Worm (Caenorhabditis elegans): Measurements from ENCODE around the gene der-2.

der-2 gene

DNA sequence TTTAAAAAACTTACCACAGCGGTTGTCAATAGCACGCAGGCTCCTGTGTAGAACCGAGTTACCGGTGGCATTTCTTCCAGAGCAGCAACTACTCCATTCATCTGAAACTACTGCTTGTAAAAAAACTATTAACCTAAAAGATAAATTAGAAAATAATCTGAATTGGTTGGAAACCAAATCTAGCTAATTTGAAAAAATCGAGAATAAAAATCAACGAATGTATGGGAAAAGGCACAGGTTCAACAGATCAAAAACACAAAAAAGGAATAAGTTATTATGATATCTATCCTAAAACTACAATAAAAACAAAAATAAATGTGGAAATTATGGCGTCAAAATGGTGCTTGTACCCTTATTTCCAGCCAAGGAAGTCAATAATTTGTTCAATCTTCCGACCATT, at the start of gene der-2:
TSS of gene der-2 (minus strand) at position 101 of the 400 bp plus-strand sequence.
- TF ChIP-seq daf-12 (tag; optimal IDR thresholded peaks at IDR 0.05) (no peak), lin-15B (tag; optimal IDR thresholded peaks at IDR 0.05) (no peak), ceh-28 (tag; optimal IDR thresholded peaks at IDR 0.05) (no peak), ztf-11 (tag; optimal IDR thresholded peaks at IDR 0.05) (no peak), snpc-4 (tag; optimal IDR thresholded peaks at IDR 0.05) (no peak), egl-27 (tag; optimal IDR thresholded peaks at IDR 0.05) (no peak), sea-2 (GFP tag; optimal IDR thresholded peaks at IDR 0.05) (no peak)

DNA sequence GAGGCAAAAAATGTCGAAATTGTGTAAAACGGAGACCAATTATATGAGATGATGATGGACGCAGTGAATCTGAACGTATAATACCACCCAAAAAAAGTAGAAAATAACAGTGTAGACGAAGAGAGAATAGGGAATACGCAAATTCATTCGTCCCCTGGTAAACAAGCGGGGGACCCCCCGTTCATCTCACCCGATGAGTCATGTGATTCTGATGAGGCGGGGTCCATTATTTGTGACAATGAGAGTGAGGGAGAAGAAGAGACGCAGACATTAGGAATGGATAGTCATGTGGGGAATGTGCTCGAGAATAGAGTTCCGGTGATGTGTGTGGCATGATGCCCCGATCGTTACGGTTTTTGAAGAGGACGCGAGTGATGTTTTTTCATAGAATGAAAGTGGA, 49.2 kb upstream of the der-2 start:
- peak; percentile 22 for TF ChIP-seq ama-1 (optimal IDR thresholded peaks at IDR 0.05)
- TF ChIP-seq skn-1 (tag; optimal IDR thresholded peaks at IDR 0.05), result no peak
- no peak for TF ChIP-seq nhr-28 (tag; optimal IDR thresholded peaks at IDR 0.05)
- no peak for TF ChIP-seq ZK546.5 (tag; optimal IDR thresholded peaks at IDR 0.05)
- no peak for TF ChIP-seq fos-1 (tag; optimal IDR thresholded peaks at IDR 0.05)
- no peak for TF ChIP-seq nhr-77 (tag; optimal IDR thresholded peaks at IDR 0.05)
- no peak for TF ChIP-seq R02D3.7 (tag; optimal IDR thresholded peaks at IDR 0.05)
- peak; percentile 31 for TF ChIP-seq lin-39 (tag; optimal IDR thresholded peaks at IDR 0.05)
- TF ChIP-seq ceh-82 (tag; optimal IDR thresholded peaks at IDR 0.05), result no peak
- TF ChIP-seq nhr-67 (tag; optimal IDR thresholded peaks at IDR 0.05), result no peak
- no peak for TF ChIP-seq snpc-4 (tag; optimal IDR thresholded peaks at IDR 0.05)
- no peak for TF ChIP-seq ztf-4 (tag; optimal IDR thresholded peaks at IDR 0.05)
- no peak for TF ChIP-seq elt-3 (tag; optimal IDR thresholded peaks at IDR 0.05)
- peak; percentile 14 for TF ChIP-seq elt-2 (tag; optimal IDR thresholded peaks at IDR 0.05)
- peak; percentile 47 for TF ChIP-seq nfya-1 (tag; optimal IDR thresholded peaks at IDR 0.05; ENCODE audit: insufficient read depth)
- TF ChIP-seq aly-2 (tag; optimal IDR thresholded peaks at IDR 0.05), result no peak
- peak; percentile 38 for TF ChIP-seq nhr-23 (tag; optimal IDR thresholded peaks at IDR 0.05)
- TF ChIP-seq fkh-10 (GFP tag; optimal IDR thresholded peaks at IDR 0.05), result no peak
- TF ChIP-seq egl-5 (tag; optimal IDR thresholded peaks at IDR 0.05), result peak; percentile 92
- peak; percentile 20 for TF ChIP-seq lsy-12 (tag; optimal IDR thresholded peaks at IDR 0.05)
- no peak for TF ChIP-seq unc-62 (GFP tag; optimal IDR thresholded peaks at IDR 0.05)
- TF ChIP-seq nhr-237 (tag; optimal IDR thresholded peaks at IDR 0.05), result no peak
- TF ChIP-seq mml-1 (tag; optimal IDR thresholded peaks at IDR 0.05), result no peak
- no peak for TF ChIP-seq nhr-76 (tag; optimal IDR thresholded peaks at IDR 0.05)
- TF ChIP-seq nhr-11 (tag; optimal IDR thresholded peaks at IDR 0.05), result no peak
- no peak for TF ChIP-seq sea-2 (GFP tag; optimal IDR thresholded peaks at IDR 0.05)
- no peak for TF ChIP-seq fkh-2 (tag; optimal IDR thresholded peaks at IDR 0.05)
- TF ChIP-seq eor-1 (tag; optimal IDR thresholded peaks at IDR 0.05), result no peak
- peak; percentile 84 for TF ChIP-seq pha-4 (tag; optimal IDR thresholded peaks at IDR 0.05)
- TF ChIP-seq ztf-11 (tag; optimal IDR thresholded peaks at IDR 0.05), result no peak
- no peak for TF ChIP-seq tbx-2 (tag; optimal IDR thresholded peaks at IDR 0.05)
- no peak for TF ChIP-seq nhr-12 (tag; optimal IDR thresholded peaks at IDR 0.05)
- TF ChIP-seq elt-1 (tag; optimal IDR thresholded peaks at IDR 0.05), result no peak
- peak; percentile 22 for TF ChIP-seq nhr-43 (tag; optimal IDR thresholded peaks at IDR 0.05; ENCODE audit: poor library complexity, severe bottlenecking)
- peak; percentile 4 for TF ChIP-seq nhr-25 (tag; optimal IDR thresholded peaks at IDR 0.05)
- TF ChIP-seq ceh-28 (tag; optimal IDR thresholded peaks at IDR 0.05), result no peak
- no peak for TF ChIP-seq daf-12 (tag; optimal IDR thresholded peaks at IDR 0.05)
- no peak for TF ChIP-seq hmg-11 (tag; optimal IDR thresholded peaks at IDR 0.05)
- TF ChIP-seq zag-1 (tag; optimal IDR thresholded peaks at IDR 0.05), result no peak
- TF ChIP-seq unc-39 (tag; optimal IDR thresholded peaks at IDR 0.05), result no peak
- TF ChIP-seq ceh-9 (tag; optimal IDR thresholded peaks at IDR 0.05), result no peak
- TF ChIP-seq jun-1 (tag; optimal IDR thresholded peaks at IDR 0.05), result peak; percentile 71
- TF ChIP-seq pqm-1 (tag; optimal IDR thresholded peaks at IDR 0.05), result peak; percentile 1
- no peak for TF ChIP-seq lin-15B (tag; optimal IDR thresholded peaks at IDR 0.05)
- no peak for TF ChIP-seq ceh-16 (tag; optimal IDR thresholded peaks at IDR 0.05)
- TF ChIP-seq egl-27 (tag; optimal IDR thresholded peaks at IDR 0.05), result no peak
- TF ChIP-seq mdl-1 (tag; optimal IDR thresholded peaks at IDR 0.05), result no peak

Measured in whole organism, L3 larva.